Fruit fly (Drosophila melanogaster) whole organism, embryonic: ENCODE measurements around the gene scramb2.

Experiments used
- Aef1 ChIP-seq: fragments of 200-800 bp; sonication (Bioruptor generic); IDR thresholded peaks from 3 replicates; pipeline ENCODE4 v1.3.6; 2022; ENCODE audit warnings: missing biosample characterization, missing genetic modification characterization
- Asciz ChIP-seq: fragments of 200-800 bp; sonication (Bioruptor generic); optimal IDR thresholded peaks from 2 replicates; lab custom pipeline; 2017; ENCODE audit warnings: missing biosample characterization, mild to moderate bottlenecking, missing genetic modification characterization, missing genetic modification reagents
- Bgb ChIP-seq: fragments of 200-800 bp; sonication (Bioruptor generic); IDR thresholded peaks from 2 replicates; pipeline ENCODE4 v1.3.6; 2022; ENCODE audit warnings: missing biosample characterization, missing genetic modification characterization; ENCODE audit not compliant: partially characterized antibody
- CG10462 ChIP-seq: fragments of 200-800 bp; sonication (Bioruptor generic); optimal IDR thresholded peaks from 2 replicates; lab custom pipeline; 2016; ENCODE audit warnings: missing biosample characterization, missing genetic modification characterization
- CG11696 ChIP-seq: fragments of 200-800 bp; sonication (Bioruptor generic); IDR thresholded peaks from 2 replicates; pipeline ENCODE4 v1.3.6; 2022; ENCODE audit warnings: missing biosample characterization, missing genetic modification characterization
- CG12299 ChIP-seq: fragments of 200-800 bp; sonication (Bioruptor generic); optimal IDR thresholded peaks from 2 replicates; lab custom pipeline; 2018; ENCODE audit warnings: missing biosample characterization, mild to moderate bottlenecking, missing genetic modification characterization
- CG12659 ChIP-seq: fragments of 200-800 bp; sonication (Bioruptor generic); optimal IDR thresholded peaks from 3 replicates; lab custom pipeline; 2017; ENCODE audit warnings: mild to moderate bottlenecking, missing biosample characterization, missing genetic modification reagents, missing genetic modification characterization
- CG14014 ChIP-seq: fragments of 200-800 bp; sonication (Bioruptor generic); IDR thresholded peaks from 2 replicates; pipeline ENCODE4 v1.3.6; 2022; ENCODE audit warnings: missing biosample characterization, missing genetic modification characterization
- CG14050 ChIP-seq: fragments of 200-800 bp; sonication (Bioruptor generic); IDR thresholded peaks from 3 replicates; pipeline ENCODE4 v1.3.6; 2022; ENCODE audit warnings: missing biosample characterization, missing genetic modification characterization
- CG15269 ChIP-seq: fragments of 200-800 bp; sonication (Bioruptor generic); optimal IDR thresholded peaks from 2 replicates; lab custom pipeline; 2018; ENCODE audit warnings: missing biosample characterization, mild to moderate bottlenecking, missing genetic modification characterization, moderate library complexity
- CG17802 ChIP-seq: fragments of 200-800 bp; sonication (Bioruptor generic); optimal IDR thresholded peaks from 2 replicates; lab custom pipeline; 2018; ENCODE audit warnings: missing biosample characterization, mild to moderate bottlenecking, missing genetic modification characterization, moderate library complexity
- CG2875 ChIP-seq: fragments of 200-800 bp; sonication (Bioruptor generic); optimal IDR thresholded peaks from 2 replicates; lab custom pipeline; 2017; ENCODE audit warnings: missing biosample characterization, mild to moderate bottlenecking, missing genetic modification characterization, missing genetic modification reagents
- CG30403 ChIP-seq: fragments of 200-800 bp; sonication (Bioruptor generic); optimal IDR thresholded peaks from 3 replicates; lab custom pipeline; 2016; ENCODE audit warnings: missing biosample characterization, missing genetic modification characterization
- CG3281 ChIP-seq: fragments of 200-800 bp; sonication (Bioruptor generic); optimal IDR thresholded peaks from 3 replicates; lab custom pipeline; 2017; ENCODE audit warnings: missing biosample characterization, mild to moderate bottlenecking, missing genetic modification characterization
- CG3407 ChIP-seq: fragments of 200-800 bp; sonication (Bioruptor generic); optimal IDR thresholded peaks from 2 replicates; lab custom pipeline; 2018; ENCODE audit warnings: missing biosample characterization, mild to moderate bottlenecking, missing genetic modification characterization
- CG4617 ChIP-seq: fragments of 200-800 bp; sonication (Bioruptor generic); optimal IDR thresholded peaks from 3 replicates; lab custom pipeline; 2016; ENCODE audit warnings: missing biosample characterization, missing genetic modification characterization, borderline replicate concordance
- CG5245 ChIP-seq: fragments of 200-800 bp; sonication (Bioruptor generic); optimal IDR thresholded peaks from 3 replicates; lab custom pipeline; 2016; ENCODE audit warnings: missing biosample characterization, missing genetic modification characterization
- CG6854 ChIP-seq: fragments of 200-800 bp; sonication (Bioruptor generic); optimal IDR thresholded peaks from 3 replicates; lab custom pipeline; 2017; ENCODE audit warnings: missing biosample characterization, mild to moderate bottlenecking, missing genetic modification characterization
- CG9817 ChIP-seq: fragments of 200-800 bp; sonication (Bioruptor generic); optimal IDR thresholded peaks from 2 replicates; lab custom pipeline; 2018; ENCODE audit warnings: missing biosample characterization, mild to moderate bottlenecking, missing genetic modification characterization, moderate library complexity
- CG9932 ChIP-seq: fragments of 200-800 bp; sonication (Bioruptor generic); IDR thresholded peaks from 2 replicates; pipeline ENCODE4 v1.3.6; 2022; ENCODE audit warnings: missing biosample characterization, missing genetic modification characterization
- D19B ChIP-seq: fragments of 200-800 bp; sonication (Bioruptor generic); optimal IDR thresholded peaks from 2 replicates; lab custom pipeline; 2017; ENCODE audit warnings: missing biosample characterization, mild to moderate bottlenecking, missing genetic modification characterization
- Dbx ChIP-seq: fragments of 200-800 bp; sonication (Bioruptor generic); IDR thresholded peaks from 3 replicates; pipeline ENCODE4 v1.3.6; 2022; ENCODE audit warnings: missing biosample characterization, missing genetic modification characterization
- Deaf1 ChIP-seq: fragments of 200-800 bp; optimal IDR thresholded peaks from 3 replicates; lab custom pipeline; 2019; ENCODE audit warnings: missing biosample characterization, mild to moderate bottlenecking, missing genetic modification characterization, moderate library complexity
- Dek ChIP-seq: fragments of 200-800 bp; sonication (Bioruptor generic); optimal IDR thresholded peaks from 3 replicates; lab custom pipeline; 2019; ENCODE audit warnings: missing biosample characterization, mild to moderate bottlenecking, missing genetic modification characterization, moderate library complexity
- E2f1 ChIP-seq: fragments of 200-800 bp; sonication (Bioruptor generic); IDR thresholded peaks from 2 replicates; pipeline ENCODE4 v1.3.6; 2022; ENCODE audit warnings: missing biosample characterization, missing genetic modification characterization
- Hand ChIP-seq: fragments of 200-800 bp; sonication (Bioruptor generic); optimal IDR thresholded peaks from 2 replicates; lab custom pipeline; 2017; ENCODE audit warnings: mild to moderate bottlenecking, missing biosample characterization, missing genetic modification reagents, missing genetic modification characterization
- Jarid2 ChIP-seq: fragments of 200-800 bp; sonication (Bioruptor generic); optimal IDR thresholded peaks from 3 replicates; lab custom pipeline; 2017; ENCODE audit warnings: mild to moderate bottlenecking, missing biosample characterization, missing genetic modification reagents, missing genetic modification characterization
- Sry-δ ChIP-seq: fragments of 200-800 bp; sonication (Bioruptor generic); optimal IDR thresholded peaks from 2 replicates; lab custom pipeline; 2016; ENCODE audit warnings: missing biosample characterization, missing genetic modification characterization
- YL-1 ChIP-seq: fragments of 200-800 bp; sonication (Bioruptor generic); optimal IDR thresholded peaks from 3 replicates; lab custom pipeline; 2017; ENCODE audit warnings: missing biosample characterization, mild to moderate bottlenecking, missing genetic modification characterization
- ab ChIP-seq: fragments of 200-800 bp; sonication (Bioruptor generic); optimal IDR thresholded peaks from 2 replicates; lab custom pipeline; 2016; ENCODE audit warnings: missing biosample characterization, missing genetic modification characterization
- cg ChIP-seq: fragments of 200-800 bp; sonication (Bioruptor generic); optimal IDR thresholded peaks from 3 replicates; lab custom pipeline; 2019; ENCODE audit warnings: missing biosample characterization, mild to moderate bottlenecking, missing genetic modification characterization, moderate library complexity
- dpn ChIP-seq, 2 experiments: fragments of 200-800 bp; sonication (Bioruptor generic); optimal IDR thresholded peaks; 3 replicates each; lab custom pipeline; 2016; ENCODE audit warnings: missing biosample characterization in 2 of 2, missing genetic modification characterization in 2 of 2
- exex ChIP-seq: fragments of 200-800 bp; sonication (Bioruptor generic); optimal IDR thresholded peaks from 4 replicates; lab custom pipeline; 2018; ENCODE audit warnings: missing biosample characterization, mild to moderate bottlenecking, missing genetic modification characterization, moderate library complexity
- gcm ChIP-seq: fragments of 200-800 bp; sonication (Bioruptor generic); optimal IDR thresholded peaks from 2 replicates; lab custom pipeline; 2019; ENCODE audit warnings: missing biosample characterization, mild to moderate bottlenecking, missing genetic modification characterization, moderate library complexity
- gem ChIP-seq: fragments of 200-800 bp; sonication (Bioruptor generic); optimal IDR thresholded peaks from 2 replicates; lab custom pipeline; 2019; ENCODE audit warnings: missing biosample characterization, mild to moderate bottlenecking, missing genetic modification characterization, moderate library complexity
- her ChIP-seq: fragments of 200-800 bp; sonication (Bioruptor generic); optimal IDR thresholded peaks from 2 replicates; lab custom pipeline; 2016; ENCODE audit warnings: missing biosample characterization, missing genetic modification characterization
- kah ChIP-seq: fragments of 200-800 bp; sonication (Bioruptor generic); optimal IDR thresholded peaks from 2 replicates; lab custom pipeline; 2018; ENCODE audit warnings: missing biosample characterization, mild to moderate bottlenecking, missing genetic modification characterization
- mam ChIP-seq: fragments of 200-800 bp; sonication (Bioruptor generic); optimal IDR thresholded peaks from 3 replicates; lab custom pipeline; 2016; ENCODE audit warnings: missing biosample characterization, missing genetic modification characterization
- otp ChIP-seq: fragments of 200-800 bp; sonication (Bioruptor generic); IDR thresholded peaks from 3 replicates; pipeline ENCODE4, ENCODE4 v1.3.6; 2022; ENCODE audit warnings: missing biosample characterization, missing genetic modification characterization
- ranshi ChIP-seq: fragments of 200-800 bp; sonication (Bioruptor generic); IDR thresholded peaks from 2 replicates; pipeline ENCODE4 v1.3.6; 2022; ENCODE audit warnings: missing biosample characterization, missing genetic modification characterization
- ro ChIP-seq: fragments of 200-800 bp; sonication (Bioruptor generic); IDR thresholded peaks from 2 replicates; pipeline ENCODE4 v1.3.6; 2022; ENCODE audit warnings: missing biosample characterization, missing genetic modification characterization
- sna ChIP-seq: fragments of 200-800 bp; sonication (Bioruptor generic); IDR thresholded peaks from 2 replicates; pipeline ENCODE4 v1.3.6; 2022; ENCODE audit warnings: missing biosample characterization, missing genetic modification characterization; ENCODE audit not compliant: partially characterized antibody
- sr ChIP-seq: fragments of 200-800 bp; sonication (Bioruptor generic); IDR thresholded peaks from 3 replicates; pipeline ENCODE4 v1.3.6; 2022; ENCODE audit warnings: missing biosample characterization, missing genetic modification characterization
- trem ChIP-seq: fragments of 200-800 bp; optimal IDR thresholded peaks from 3 replicates; lab custom pipeline; 2019; ENCODE audit warnings: missing biosample characterization, mild to moderate bottlenecking, missing genetic modification characterization, moderate library complexity
- unc-4 ChIP-seq: fragments of 200-800 bp; sonication (Bioruptor generic); IDR thresholded peaks from 2 replicates; pipeline ENCODE4 v1.3.6; 2022; ENCODE audit warnings: missing biosample characterization, missing genetic modification characterization; ENCODE audit not compliant: partially characterized antibody
- z ChIP-seq: fragments of 200-800 bp; sonication (Bioruptor generic); IDR thresholded peaks from 3 replicates; pipeline ENCODE4 v1.3.6; 2022; ENCODE audit warnings: missing biosample characterization, missing genetic modification characterization

Gene scramb2

DNA sequence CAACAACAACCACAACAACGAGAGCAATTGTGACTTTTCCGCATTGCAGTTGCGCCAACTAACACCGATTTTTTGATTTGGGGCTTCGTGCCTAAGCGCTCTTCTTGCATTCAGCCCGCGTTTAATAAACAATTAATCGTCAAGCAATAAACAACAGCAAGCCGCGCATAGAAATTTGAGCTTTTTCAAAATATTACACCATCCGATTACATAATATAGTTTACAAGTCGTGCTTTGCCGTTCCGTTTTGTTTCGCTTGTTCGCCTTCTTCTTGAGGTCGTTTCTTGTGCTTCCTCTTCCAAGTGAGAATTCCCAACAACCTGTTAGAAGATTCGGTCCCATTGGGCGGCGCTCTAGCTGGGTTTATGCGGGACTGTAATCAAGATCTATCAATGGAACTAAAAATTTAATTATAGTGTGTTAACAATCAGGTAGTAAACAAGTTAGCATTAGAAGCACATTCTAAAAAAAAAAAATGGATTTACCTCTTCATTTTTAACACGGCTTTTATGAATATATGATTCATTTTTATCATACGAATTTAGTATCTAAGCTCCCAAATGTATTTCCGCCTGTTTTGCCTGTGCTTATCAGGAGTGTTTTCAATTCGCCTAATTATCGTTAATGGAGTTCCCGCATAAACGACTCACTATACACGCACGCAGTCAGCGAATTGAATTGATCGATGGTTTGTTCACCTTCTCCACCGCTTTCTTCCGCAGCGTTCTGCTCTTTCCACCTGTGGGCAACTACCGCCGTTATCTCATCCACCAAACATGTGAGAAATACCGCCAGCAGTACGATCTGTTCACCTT is 10.6 kb downstream of the scramb2 start (continued):
- TF ChIP-seq Dek (tag; lab: Kevin White, UChicago) (peak; percentile 74), ab (no peak), Hand (GFP tag; lab: Kevin White, UChicago) (peak; percentile 73), CG3407 (GFP tag; lab: Kevin White, UChicago) (peak; percentile 66), Deaf1 (tag; lab: Kevin White, UChicago) (peak; percentile 56), CG9817 (tag; lab: Kevin White, UChicago) (peak; percentile 77), exex (tag; lab: Kevin White, UChicago) (peak; percentile 60), CG14014 (peak; percentile 83), gcm (GFP tag; lab: Kevin White, UChicago) (peak; percentile 88), sna (GFP tag; lab: Robert Waterston, UW) (no peak)

dm6 chr3L:3034779-3035643 is 11.6 kb downstream of the scramb2 start, which contains the start of gene CG2162:
TSS of gene CG2162 (plus strand) at chr3L:3035196.
- TF ChIP-seq Dbx (GFP tag; lab: Robert Waterston, UW) (no peak), otp (GFP tag; lab: Robert Waterston, UW) (no peak), CG15269 (no peak), CG3281 (GFP tag; lab: Kevin White, UChicago) (no peak), CG5245 (GFP tag; lab: Kevin White, UChicago) (no peak), kah (GFP tag; lab: Kevin White, UChicago) (no peak), z (GFP tag; lab: Robert Waterston, UW) (no peak), CG30403 (no peak), mam (no peak), trem (tag; lab: Kevin White, UChicago) (no peak), Bgb (GFP tag; lab: Robert Waterston, UW) (peak; percentile 59), CG12659 (GFP tag; lab: Kevin White, UChicago) (peak; percentile 7), CG9932 (GFP tag; lab: Robert Waterston, UW) (no peak), E2f1 (GFP tag; lab: Robert Waterston, UW) (no peak), ranshi (GFP tag; lab: Robert Waterston, UW) (no peak), sr (GFP tag; lab: Robert Waterston, UW) (no peak), dpn (GFP tag; optimal IDR thresholded peaks at IDR 0.05; lab: Kevin White, UChicago) (no peak), CG2875 (GFP tag; lab: Kevin White, UChicago) (no peak), Jarid2 (GFP tag; lab: Kevin White, UChicago) (no peak), CG6854 (GFP tag; lab: Kevin White, UChicago) (no peak), Asciz (no peak), CG17802 (tag; lab: Kevin White, UChicago) (no peak), her (GFP tag; lab: Kevin White, UChicago) (no peak), ro (GFP tag; lab: Robert Waterston, UW) (no peak), unc-4 (peak; percentile 34; the same call in 1 of the 2 replicates), YL-1 (peak; percentile 12), CG14050 (GFP tag; lab: Robert Waterston, UW) (no peak), Aef1 (GFP tag; lab: Robert Waterston, UW) (peak; percentile 57), CG4617 (GFP tag; lab: Kevin White, UChicago) (peak; percentile 15), CG12299 (tag; lab: Kevin White, UChicago) (no peak), Sry-δ (GFP tag; lab: Kevin White, UChicago) (peak; percentile 31), D19B (GFP tag; lab: Kevin White, UChicago) (no peak), CG11696 (GFP tag; lab: Robert Waterston, UW) (no peak), CG10462 (GFP tag; lab: Kevin White, UChicago) (no peak), cg (GFP tag; lab: Kevin White, UChicago) (peak; percentile 99), gem (tag; lab: Kevin White, UChicago) (no peak)
